ENCODE assay signal across 1 fruit fly cellular context in the genomic region with DNA sequence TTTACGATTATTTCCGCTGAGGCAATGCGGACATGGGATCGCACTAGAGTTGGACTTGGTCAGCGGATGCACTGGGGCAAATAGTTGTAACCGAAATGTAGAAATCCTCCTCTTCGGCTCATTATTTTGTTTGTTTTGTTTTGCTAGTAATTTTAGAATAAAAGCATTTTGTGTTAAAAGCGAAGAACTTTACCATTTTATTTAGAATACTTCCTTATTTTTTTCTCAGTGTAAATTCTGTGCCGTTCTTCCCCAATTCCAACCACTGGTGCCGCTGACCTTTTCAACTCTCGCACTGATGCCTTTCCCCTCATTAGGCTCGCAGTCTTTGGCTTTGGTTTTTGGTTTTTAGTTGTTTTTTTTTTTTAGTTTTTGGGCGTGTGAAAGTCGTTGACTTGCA.
TF ChIP-seq lines count a peak whose summit lies in the region.

No protein-coding gene starts in this region.

TF ChIP-seq in whole organism, embryonic, 481 proteins besides CTCF, POLR2A, EP300 and RAD21 (continued from another document and continues in another):
- no peak for TF ChIP-seq so (GFP tag; IDR thresholded peaks at IDR 0.05; lab: Robert Waterston, UW)
- TF ChIP-seq D (optimal IDR thresholded peaks at IDR 0.05; lab: Kevin White, UChicago) = no peak
- TF ChIP-seq D (GFP tag; optimal IDR thresholded peaks at IDR 0.05; lab: Kevin White, UChicago) = peak; percentile 59
- 0 out of 3 replicates have a peak, but pooled peaks have one; percentile 49 for TF ChIP-seq CG34422 (GFP tag; IDR thresholded peaks at IDR 0.05; lab: Robert Waterston, UW)
- peak; percentile 27 for TF ChIP-seq CG9609 (GFP tag; optimal IDR thresholded peaks at IDR 0.05; lab: Kevin White, UChicago)
- no peak for TF ChIP-seq CG18619 (GFP tag; optimal IDR thresholded peaks at IDR 0.05; lab: Kevin White, UChicago)
- no peak for TF ChIP-seq CG6272 (GFP tag; IDR thresholded peaks at IDR 0.05; lab: Robert Waterston, UW)
- TF ChIP-seq croc (GFP tag; conservative IDR thresholded peaks at IDR 0.05; lab: Robert Waterston, UW) = peak; percentile 50; the same call in 2 of the 3 replicates
- no peak for TF ChIP-seq CG6791 (GFP tag; IDR thresholded peaks at IDR 0.05; lab: Robert Waterston, UW; ENCODE audit: partially characterized antibody)
- peak; percentile 27 for TF ChIP-seq CG10274 (GFP tag; optimal IDR thresholded peaks at IDR 0.05; lab: Kevin White, UChicago)
- no peak for TF ChIP-seq Dll (GFP tag; IDR thresholded peaks at IDR 0.05; lab: Robert Waterston, UW; ENCODE audit: partially characterized antibody)
- TF ChIP-seq bigmax (GFP tag; optimal IDR thresholded peaks at IDR 0.05; lab: Kevin White, UChicago) = no peak
- no peak for TF ChIP-seq Asciz (GFP tag; optimal IDR thresholded peaks at IDR 0.05; lab: Kevin White, UChicago)
- TF ChIP-seq btn (GFP tag; optimal IDR thresholded peaks at IDR 0.05; lab: Kevin White, UChicago) = no peak
- TF ChIP-seq B-H1 (GFP tag; IDR thresholded peaks at IDR 0.05; lab: Robert Waterston, UW) = peak; percentile 28
- peak; percentile 27 for TF ChIP-seq Six4 (GFP tag; optimal IDR thresholded peaks at IDR 0.05; lab: Kevin White, UChicago)
- TF ChIP-seq CG13624 (GFP tag; optimal IDR thresholded peaks at IDR 0.05; lab: Kevin White, UChicago) = peak; percentile 43
- TF ChIP-seq CG12659 (GFP tag; optimal IDR thresholded peaks at IDR 0.05; lab: Kevin White, UChicago) = peak; percentile 6
- no peak for TF ChIP-seq schlank (tag; optimal IDR thresholded peaks at IDR 0.05; lab: Kevin White, UChicago)
- peak; percentile 72 for TF ChIP-seq Blimp-1 (GFP tag; optimal IDR thresholded peaks at IDR 0.05; lab: Kevin White, UChicago)
- TF ChIP-seq Hr39 (optimal IDR thresholded peaks at IDR 0.05; lab: Kevin White, UChicago) = no peak
- no peak for TF ChIP-seq Doc3 (GFP tag; IDR thresholded peaks at IDR 0.05; lab: Robert Waterston, UW; ENCODE audit: partially characterized antibody)
- TF ChIP-seq CG4282 (GFP tag; optimal IDR thresholded peaks at IDR 0.05; lab: Kevin White, UChicago) = no peak
- TF ChIP-seq ac (GFP tag; optimal IDR thresholded peaks at IDR 0.05; lab: Kevin White, UChicago) = no peak
- TF ChIP-seq Neu2 (GFP tag; optimal IDR thresholded peaks at IDR 0.05; lab: Kevin White, UChicago; ENCODE audit: borderline replicate concordance) = peak; percentile 27
- TF ChIP-seq CG2889 (GFP tag; IDR thresholded peaks at IDR 0.05; lab: Robert Waterston, UW) = 0 out of 3 replicates have a peak, but pooled peaks have one; percentile 35
- TF ChIP-seq CG1832 (GFP tag; optimal IDR thresholded peaks at IDR 0.05; lab: Kevin White, UChicago) = no peak
- TF ChIP-seq nmo (GFP tag; optimal IDR thresholded peaks at IDR 0.05; lab: Kevin White, UChicago) = peak; percentile 64
- TF ChIP-seq Bteb2 (GFP tag; optimal IDR thresholded peaks at IDR 0.05; lab: Kevin White, UChicago) = no peak
- TF ChIP-seq Hmx (GFP tag; optimal IDR thresholded peaks at IDR 0.05; lab: Kevin White, UChicago) = no peak
- peak; percentile 4 for TF ChIP-seq HLH54F (GFP tag; optimal IDR thresholded peaks at IDR 0.05; lab: Kevin White, UChicago)
- TF ChIP-seq CG13296 (GFP tag; optimal IDR thresholded peaks at IDR 0.05; lab: Kevin White, UChicago) = no peak
- TF ChIP-seq chinmo (GFP tag; IDR thresholded peaks at IDR 0.05; lab: Robert Waterston, UW; ENCODE audit: partially characterized antibody) = no peak
- TF ChIP-seq gem (tag; optimal IDR thresholded peaks at IDR 0.05; lab: Kevin White, UChicago) = peak; percentile 70
- no peak for TF ChIP-seq fu2 (GFP tag; optimal IDR thresholded peaks at IDR 0.05; lab: Kevin White, UChicago)
- TF ChIP-seq Scr (GFP tag; IDR thresholded peaks at IDR 0.05; lab: Robert Waterston, UW; ENCODE audit: partially characterized antibody) = no peak
- no peak for TF ChIP-seq nerfin-2 (GFP tag; IDR thresholded peaks at IDR 0.05; lab: Robert Waterston, UW; ENCODE audit: partially characterized antibody)
- no peak for TF ChIP-seq crp (GFP tag; optimal IDR thresholded peaks at IDR 0.05; lab: Kevin White, UChicago)
- no peak for TF ChIP-seq CG14050 (GFP tag; IDR thresholded peaks at IDR 0.05; lab: Robert Waterston, UW)
- peak; percentile 73 for TF ChIP-seq CG18262 (tag; optimal IDR thresholded peaks at IDR 0.05; lab: Kevin White, UChicago)
- TF ChIP-seq Nf-YC (tag; optimal IDR thresholded peaks at IDR 0.05; lab: Kevin White, UChicago) = no peak
- TF ChIP-seq CG11247 (GFP tag; IDR thresholded peaks at IDR 0.05; lab: Robert Waterston, UW) = no peak; the same call in 1 of the 2 replicates
- TF ChIP-seq zen (tag; optimal IDR thresholded peaks at IDR 0.05; lab: Kevin White, UChicago) = peak; percentile 59
- TF ChIP-seq zfh2 (GFP tag; optimal IDR thresholded peaks at IDR 0.05; lab: Kevin White, UChicago) = no peak
- no peak for TF ChIP-seq CG16779 (GFP tag; IDR thresholded peaks at IDR 0.05; lab: Robert Waterston, UW)
- no peak for TF ChIP-seq cato (GFP tag; optimal IDR thresholded peaks at IDR 0.05; lab: Kevin White, UChicago; ENCODE audit: borderline replicate concordance)
- peak; percentile 96 for TF ChIP-seq sens (GFP tag; lab: Kevin White, UChicago)
- no peak for TF ChIP-seq BEAF-32 (GFP tag; optimal IDR thresholded peaks at IDR 0.05; lab: Kevin White, UChicago)
- TF ChIP-seq Side (GFP tag; optimal IDR thresholded peaks at IDR 0.05; lab: Kevin White, UChicago) = peak; percentile 14
- TF ChIP-seq ken (GFP tag; IDR thresholded peaks at IDR 0.05; lab: Robert Waterston, UW) = peak; percentile 45; the same call in 1 of the 3 replicates
- no peak for TF ChIP-seq insv (GFP tag; optimal IDR thresholded peaks at IDR 0.05; lab: Kevin White, UChicago)
- TF ChIP-seq Ptx1 (GFP tag; IDR thresholded peaks at IDR 0.05; lab: Robert Waterston, UW) = peak; percentile 36
- TF ChIP-seq ftz-f1 (GFP tag; optimal IDR thresholded peaks at IDR 0.05; lab: Kevin White, UChicago) = no peak
- TF ChIP-seq TFAM (GFP tag; optimal IDR thresholded peaks at IDR 0.05; lab: Kevin White, UChicago) = no peak
- peak; percentile 67 for TF ChIP-seq fd96Cb (tag; optimal IDR thresholded peaks at IDR 0.05; lab: Kevin White, UChicago)
- TF ChIP-seq CG7928 (GFP tag; optimal IDR thresholded peaks at IDR 0.05; lab: Kevin White, UChicago) = no peak
- no peak for TF ChIP-seq Dad (GFP tag; optimal IDR thresholded peaks at IDR 0.05; lab: Kevin White, UChicago)
- TF ChIP-seq ind (GFP tag; optimal IDR thresholded peaks at IDR 0.05; lab: Kevin White, UChicago) = no peak
- peak; percentile 50 for TF ChIP-seq CG14667 (GFP tag; IDR thresholded peaks at IDR 0.05; lab: Robert Waterston, UW)
- no peak for TF ChIP-seq CG11085 (GFP tag; IDR thresholded peaks at IDR 0.05; lab: Robert Waterston, UW)
- peak; percentile 44 for TF ChIP-seq Antp (GFP tag; optimal IDR thresholded peaks at IDR 0.05; lab: Kevin White, UChicago)
- TF ChIP-seq Rx (GFP tag; IDR thresholded peaks at IDR 0.05; lab: Robert Waterston, UW) = 0 out of 2 replicates have a peak, but pooled peaks have one; percentile 45
- TF ChIP-seq CG8281 (tag; optimal IDR thresholded peaks at IDR 0.05; lab: Kevin White, UChicago) = no peak
- peak; percentile 14 for TF ChIP-seq tio (GFP tag; optimal IDR thresholded peaks at IDR 0.05; lab: Kevin White, UChicago)
- TF ChIP-seq caup (GFP tag; optimal IDR thresholded peaks at IDR 0.05; lab: Kevin White, UChicago; ENCODE audit: severe bottlenecking) = no peak
- peak; percentile 59 for TF ChIP-seq CG7556 (GFP tag; optimal IDR thresholded peaks at IDR 0.05; lab: Kevin White, UChicago)
- TF ChIP-seq CG2678 (tag; optimal IDR thresholded peaks at IDR 0.05; lab: Kevin White, UChicago) = peak; percentile 52
- TF ChIP-seq CG2202 (tag; optimal IDR thresholded peaks at IDR 0.05; lab: Kevin White, UChicago) = peak; percentile 49
- TF ChIP-seq fd3F (GFP tag; optimal IDR thresholded peaks at IDR 0.05; lab: Kevin White, UChicago) = no peak
- TF ChIP-seq oc (tag; optimal IDR thresholded peaks at IDR 0.05; lab: Kevin White, UChicago) = no peak
- TF ChIP-seq ttk (GFP tag; IDR thresholded peaks at IDR 0.05; lab: Robert Waterston, UW) = 0 out of 2 replicates have a peak, but pooled peaks have one; percentile 16
- TF ChIP-seq chm (GFP tag; IDR thresholded peaks at IDR 0.05; lab: Robert Waterston, UW) = peak; percentile 66; the same call in 1 of the 2 replicates
- no peak for TF ChIP-seq HmgD (GFP tag; optimal IDR thresholded peaks at IDR 0.05; lab: Kevin White, UChicago)
- no peak for TF ChIP-seq CG11723 (GFP tag; optimal IDR thresholded peaks at IDR 0.05; lab: Kevin White, UChicago)
- TF ChIP-seq sug (tag; optimal IDR thresholded peaks at IDR 0.05; lab: Kevin White, UChicago) = no peak
- no peak; the same call in 1 of the 2 replicates for TF ChIP-seq klu (GFP tag; IDR thresholded peaks at IDR 0.05; lab: Robert Waterston, UW)
- TF ChIP-seq Sry-δ (GFP tag; optimal IDR thresholded peaks at IDR 0.05; lab: Kevin White, UChicago) = peak; percentile 16
- peak; percentile 24 for TF ChIP-seq Med (GFP tag; lab: Kevin White, UChicago)
- TF ChIP-seq ranshi (GFP tag; IDR thresholded peaks at IDR 0.05; lab: Robert Waterston, UW) = peak; percentile 60; the same call in 1 of the 2 replicates
- no peak for TF ChIP-seq CG11456 (GFP tag; IDR thresholded peaks at IDR 0.05; lab: Robert Waterston, UW)
- peak; percentile 42; the same call in 1 of the 3 replicates for TF ChIP-seq CG7357 (GFP tag; IDR thresholded peaks at IDR 0.05; lab: Robert Waterston, UW)
- TF ChIP-seq CG8388 (GFP tag; optimal IDR thresholded peaks at IDR 0.05; lab: Kevin White, UChicago) = peak; percentile 55
- TF ChIP-seq CG2875 (GFP tag; optimal IDR thresholded peaks at IDR 0.05; lab: Kevin White, UChicago) = peak; percentile 5
- TF ChIP-seq E2f1 (GFP tag; IDR thresholded peaks at IDR 0.05; lab: Robert Waterston, UW) = peak; percentile 30; the same call in 1 of the 2 replicates
- TF ChIP-seq CG9817 (tag; optimal IDR thresholded peaks at IDR 0.05; lab: Kevin White, UChicago) = no peak
- TF ChIP-seq CHES-1-like (GFP tag; optimal IDR thresholded peaks at IDR 0.05; lab: Kevin White, UChicago) = no peak
- TF ChIP-seq Dek (tag; optimal IDR thresholded peaks at IDR 0.05; lab: Kevin White, UChicago) = no peak
- TF ChIP-seq al (GFP tag; IDR thresholded peaks at IDR 0.05; lab: Robert Waterston, UW) = no peak
- TF ChIP-seq Sry-β (GFP tag; optimal IDR thresholded peaks at IDR 0.05; lab: Kevin White, UChicago) = no peak
- TF ChIP-seq gsb (GFP tag; IDR thresholded peaks at IDR 0.05; lab: Robert Waterston, UW) = no peak
- no peak for TF ChIP-seq pita (GFP tag; optimal IDR thresholded peaks at IDR 0.05; lab: Kevin White, UChicago)
- TF ChIP-seq CG31365 (tag; optimal IDR thresholded peaks at IDR 0.05; lab: Kevin White, UChicago) = no peak
- no peak for TF ChIP-seq hkb (optimal IDR thresholded peaks at IDR 0.05; lab: Kevin White, UChicago)
- TF ChIP-seq hkb (GFP tag; IDR thresholded peaks at IDR 0.05; lab: Robert Waterston, UW) = peak; percentile 52
- TF ChIP-seq CG18599 (GFP tag; optimal IDR thresholded peaks at IDR 0.05; lab: Kevin White, UChicago) = peak; percentile 30
- TF ChIP-seq Hsf (GFP tag; optimal IDR thresholded peaks at IDR 0.05; lab: Kevin White, UChicago) = peak; percentile 62
- no peak for TF ChIP-seq CG6854 (GFP tag; optimal IDR thresholded peaks at IDR 0.05; lab: Kevin White, UChicago)
- TF ChIP-seq stc (GFP tag; IDR thresholded peaks at IDR 0.05; lab: Robert Waterston, UW) = no peak
- no peak for TF ChIP-seq tap (tag; optimal IDR thresholded peaks at IDR 0.05; lab: Kevin White, UChicago)
- TF ChIP-seq CG6654 (GFP tag; optimal IDR thresholded peaks at IDR 0.05; lab: Kevin White, UChicago) = no peak
- no peak for TF ChIP-seq tup (GFP tag; optimal IDR thresholded peaks at IDR 0.05; lab: Kevin White, UChicago)
- no peak for TF ChIP-seq CG12769 (tag; optimal IDR thresholded peaks at IDR 0.05; lab: Kevin White, UChicago)
- peak; percentile 45; the same call in 1 of the 3 replicates for TF ChIP-seq otp (GFP tag; IDR thresholded peaks at IDR 0.05; lab: Robert Waterston, UW)
- peak; percentile 70 for TF ChIP-seq CG31441 (GFP tag; IDR thresholded peaks at IDR 0.05; lab: Robert Waterston, UW)
- peak; percentile 60 for TF ChIP-seq chn (GFP tag; optimal IDR thresholded peaks at IDR 0.05; lab: Kevin White, UChicago)
- peak; percentile 28 for TF ChIP-seq Atf3 (GFP tag; optimal IDR thresholded peaks at IDR 0.05; lab: Kevin White, UChicago)
- TF ChIP-seq bsh (GFP tag; optimal IDR thresholded peaks at IDR 0.05; lab: Kevin White, UChicago) = peak; percentile 56 to 84
- TF ChIP-seq trh (GFP tag; optimal IDR thresholded peaks at IDR 0.05; lab: Kevin White, UChicago) = no peak
- peak; percentile 69 for TF ChIP-seq ci (GFP tag; IDR thresholded peaks at IDR 0.05; lab: Robert Waterston, UW)
- peak; percentile 47 for TF ChIP-seq Rfx (GFP tag; IDR thresholded peaks at IDR 0.05; lab: Robert Waterston, UW)
- TF ChIP-seq Poxn (GFP tag; IDR thresholded peaks at IDR 0.05; lab: Robert Waterston, UW) = no peak
- TF ChIP-seq Dfd (GFP tag; optimal IDR thresholded peaks at IDR 0.05; lab: Kevin White, UChicago) = no peak
- TF ChIP-seq pho (GFP tag; optimal IDR thresholded peaks at IDR 0.05; lab: Kevin White, UChicago) = no peak
- no peak for TF ChIP-seq CG15011 (GFP tag; optimal IDR thresholded peaks at IDR 0.05; lab: Kevin White, UChicago)
- TF ChIP-seq seq (GFP tag; IDR thresholded peaks at IDR 0.05; lab: Robert Waterston, UW) = no peak
- TF ChIP-seq sisA (GFP tag; IDR thresholded peaks at IDR 0.05; lab: Robert Waterston, UW) = peak; percentile 58
- TF ChIP-seq repo (GFP tag; optimal IDR thresholded peaks at IDR 0.05; lab: Kevin White, UChicago) = peak; percentile 13
- TF ChIP-seq CG17829 (tag; optimal IDR thresholded peaks at IDR 0.05; lab: Kevin White, UChicago) = peak; percentile 67
- TF ChIP-seq Vsx1 (GFP tag; optimal IDR thresholded peaks at IDR 0.05; lab: Kevin White, UChicago) = no peak
- no peak for TF ChIP-seq CG34376 (GFP tag; optimal IDR thresholded peaks at IDR 0.05; lab: Kevin White, UChicago)
- peak; percentile 81 for TF ChIP-seq zfh1 (GFP tag; IDR thresholded peaks at IDR 0.05; lab: Robert Waterston, UW)
- no peak for TF ChIP-seq CG43689 (GFP tag; IDR thresholded peaks at IDR 0.05; lab: Robert Waterston, UW)
- TF ChIP-seq MBD-R2 (GFP tag; IDR thresholded peaks at IDR 0.05; lab: Robert Waterston, UW) = no peak
- no peak for TF ChIP-seq CG13894 (tag; optimal IDR thresholded peaks at IDR 0.05; lab: Kevin White, UChicago)
- no peak for TF ChIP-seq cg (GFP tag; optimal IDR thresholded peaks at IDR 0.05; lab: Kevin White, UChicago)
- peak; percentile 21 for TF ChIP-seq CG8089 (GFP tag; optimal IDR thresholded peaks at IDR 0.05; lab: Kevin White, UChicago)
- no peak for TF ChIP-seq CG7372 (GFP tag; IDR thresholded peaks at IDR 0.05; lab: Robert Waterston, UW)
- TF ChIP-seq Oli (tag; optimal IDR thresholded peaks at IDR 0.05; lab: Kevin White, UChicago) = peak; percentile 57
- TF ChIP-seq CG9437 (GFP tag; optimal IDR thresholded peaks at IDR 0.05; lab: Kevin White, UChicago) = no peak
